Worm (Caenorhabditis elegans) whole organism, L4 larva: ENCODE data around the gene dph-3.

Source experiments
- F10B5.3 ChIP-seq: sonication (generic microtip); optimal IDR thresholded peaks from 2 replicates; lab custom pipeline; 2016; ENCODE audit warnings: mild to moderate bottlenecking, missing genetic modification characterization, missing compliant biosample characterization
- F44E2.7 ChIP-seq: fragments of 200-800 bp; sonication (Bioruptor generic); IDR thresholded peaks from 2 replicates; pipeline ENCODE4 v2.1.2; 2022; ENCODE audit warnings: missing genetic modification characterization, missing compliant biosample characterization
- T20F7.1 ChIP-seq: fragments of 200-800 bp; sonication (Bioruptor generic); optimal IDR thresholded peaks from 2 replicates; lab custom pipeline; 2018; ENCODE audit warnings: mild to moderate bottlenecking, missing genetic modification characterization, missing compliant biosample characterization
- Y48G9A.11 ChIP-seq: fragments of 200-800 bp; sonication (Bioruptor generic); IDR thresholded peaks from 2 replicates; pipeline ENCODE4 v1.3.6; 2022; ENCODE audit warnings: missing genetic modification reagents, missing genetic modification characterization, missing compliant biosample characterization
- aha-1 ChIP-seq: fragments of 150-350 bp; peaks from one replicate; lab custom pipeline; 2014; ENCODE audit warnings: missing biosample characterization, missing genetic modification characterization
- ces-1 ChIP-seq: fragments of 150-350 bp; sonication (generic microtip); optimal IDR thresholded peaks from 4 replicates; lab custom pipeline; 2014; ENCODE audit warnings: missing biosample characterization, missing genetic modification reagents, missing genetic modification characterization
- cey-2 ChIP-seq: sonication (generic microtip); optimal IDR thresholded peaks from 3 replicates; lab custom pipeline; 2017; ENCODE audit warnings: missing genetic modification characterization, mild to moderate bottlenecking, missing compliant biosample characterization, antibody characterized with exemption, borderline replicate concordance; ENCODE audit not compliant: insufficient read depth
- daf-16 ChIP-seq, 3 experiments: sonication (generic microtip); optimal IDR thresholded peaks; 2 replicates each; lab custom pipeline; 2016 to 2017; ENCODE audit warnings: missing genetic modification characterization in 3 of 3, missing genetic modification reagents in 3 of 3, mild to moderate bottlenecking in 2 of 3, missing compliant biosample characterization in 2 of 3, missing biosample characterization in 1 of 3, moderate library complexity in 1 of 3
- dmd-6 ChIP-seq: fragments of 200-800 bp; sonication (Bioruptor generic); IDR thresholded peaks from 2 replicates; pipeline ENCODE4 v1.3.6; 2022; ENCODE audit warnings: missing genetic modification reagents, missing genetic modification characterization, missing compliant biosample characterization
- duxl-1 ChIP-seq: sonication (generic microtip); optimal IDR thresholded peaks from 2 replicates; lab custom pipeline; 2016; ENCODE audit warnings: mild to moderate bottlenecking, missing genetic modification characterization, moderate library complexity, missing compliant biosample characterization; ENCODE audit not compliant: poor library complexity
- dve-1 ChIP-seq: sonication (generic microtip); optimal IDR thresholded peaks from 2 replicates; lab custom pipeline; 2017; ENCODE audit warnings: antibody characterized with exemption, mild to moderate bottlenecking, missing genetic modification characterization, missing compliant biosample characterization; ENCODE audit not compliant: insufficient read depth
- fkh-10 ChIP-seq: fragments of 150-350 bp; optimal IDR thresholded peaks from 2 replicates; lab custom pipeline; 2014; ENCODE audit warnings: missing biosample characterization, missing genetic modification reagents, missing genetic modification characterization
- fos-1 ChIP-seq: fragments of 150-350 bp; optimal IDR thresholded peaks from 2 replicates; lab custom pipeline; 2014; ENCODE audit warnings: missing biosample characterization, missing genetic modification characterization
- hif-1 ChIP-seq, 2 experiments: sonication (generic microtip); optimal IDR thresholded peaks; 2 replicates each; lab custom pipeline; 2016 to 2017; ENCODE audit warnings: missing compliant biosample characterization in 2 of 2, missing genetic modification characterization in 2 of 2, missing genetic modification reagents in 2 of 2, missing genotype in 2 of 2, mild to moderate bottlenecking in 1 of 2
- hlh-11 ChIP-seq: fragments of 200-800 bp; sonication (Bioruptor generic); optimal IDR thresholded peaks from 2 replicates; lab custom pipeline; 2018; ENCODE audit warnings: mild to moderate bottlenecking, missing genetic modification characterization, missing compliant biosample characterization
- hlh-30 ChIP-seq: sonication (generic microtip); optimal IDR thresholded peaks from 2 replicates; lab custom pipeline; 2017; ENCODE audit warnings: antibody characterized with exemption, mild to moderate bottlenecking, missing genetic modification characterization, missing compliant biosample characterization; ENCODE audit not compliant: insufficient read depth
- hmg-1.1 ChIP-seq: fragments of 200-800 bp; sonication (Bioruptor generic); IDR thresholded peaks from 2 replicates; pipeline ENCODE4 v1.3.6; 2022; ENCODE audit warnings: missing genetic modification reagents, missing genetic modification characterization, missing compliant biosample characterization
- lim-7 ChIP-seq: fragments of 200-800 bp; sonication (Bioruptor generic); IDR thresholded peaks from 2 replicates; pipeline ENCODE4 v1.3.6; 2022; ENCODE audit warnings: missing genetic modification characterization, missing compliant biosample characterization
- lin-1 ChIP-seq: fragments of 200-800 bp; sonication (Bioruptor generic); IDR thresholded peaks from 2 replicates; pipeline ENCODE4 v1.3.6; 2022; ENCODE audit warnings: missing genetic modification reagents, missing genetic modification characterization, missing compliant biosample characterization
- lin-39 ChIP-seq: fragments of 150-350 bp; optimal IDR thresholded peaks from 2 replicates; lab custom pipeline; 2014; ENCODE audit warnings: missing biosample characterization, missing genetic modification reagents, missing genetic modification characterization
- lsy-2 ChIP-seq, 2 experiments: fragments of 150-350 bp in 1 of 2; sonication (generic microtip) in 1 of 2; optimal IDR thresholded peaks; 2 replicates each; lab custom pipeline; 2014 to 2017; ENCODE audit warnings: missing biosample characterization in 2 of 2, missing genetic modification characterization in 2 of 2
- mdl-1 ChIP-seq, 2 experiments: fragments of 150-350 bp in 1 of 2; sonication (generic microtip) in 1 of 2; optimal IDR thresholded peaks; 2 replicates each; lab custom pipeline; 2014 to 2017; ENCODE audit warnings: missing biosample characterization in 2 of 2, missing genetic modification characterization in 2 of 2
- mep-1 ChIP-seq: fragments of 150-350 bp; sonication (generic microtip); optimal IDR thresholded peaks from 3 replicates; lab custom pipeline; 2014; ENCODE audit warnings: missing biosample characterization, missing genetic modification characterization
- mes-2 ChIP-seq: sonication (generic microtip); optimal IDR thresholded peaks from 2 replicates; lab custom pipeline; 2016; ENCODE audit warnings: missing genotype, mild to moderate bottlenecking, missing genetic modification characterization, missing compliant biosample characterization; ENCODE audit not compliant: poor library complexity, severe bottlenecking
- mxl-3 ChIP-seq: fragments of 200-800 bp; sonication (Bioruptor generic); optimal IDR thresholded peaks from 2 replicates; lab custom pipeline; 2018; ENCODE audit warnings: mild to moderate bottlenecking, missing genetic modification characterization, missing compliant biosample characterization
- nhr-10 ChIP-seq: fragments of 150-350 bp; optimal IDR thresholded peaks from 2 replicates; lab custom pipeline; 2014; ENCODE audit warnings: missing biosample characterization, missing genetic modification characterization
- nhr-11 ChIP-seq: fragments of 150-350 bp; optimal IDR thresholded peaks from 2 replicates; lab custom pipeline; 2014; ENCODE audit warnings: missing biosample characterization, missing genetic modification characterization
- nhr-28 ChIP-seq: fragments of 150-350 bp; optimal IDR thresholded peaks from 2 replicates; lab custom pipeline; 2014; ENCODE audit warnings: missing biosample characterization, missing genetic modification characterization
- nhr-41 ChIP-seq: fragments of 200-800 bp; sonication (Bioruptor generic); IDR thresholded peaks from 2 replicates; pipeline ENCODE4 v1.3.6; 2022; ENCODE audit warnings: missing genetic modification reagents, missing genetic modification characterization, missing compliant biosample characterization
- nhr-48 ChIP-seq: sonication (generic microtip); optimal IDR thresholded peaks from 2 replicates; lab custom pipeline; 2016; ENCODE audit warnings: mild to moderate bottlenecking, missing genetic modification characterization, missing compliant biosample characterization
- nhr-76 ChIP-seq: fragments of 150-350 bp; optimal IDR thresholded peaks from 2 replicates; lab custom pipeline; 2014; ENCODE audit warnings: missing biosample characterization, missing genetic modification characterization
- nhr-77 ChIP-seq: fragments of 150-350 bp; optimal IDR thresholded peaks from 2 replicates; lab custom pipeline; 2014; ENCODE audit warnings: missing biosample characterization, missing genetic modification characterization
- pha-4 ChIP-seq, 2 experiments: fragments of 150-350 bp in 1 of 2; fragments of 200-800 bp in 1 of 2; sonication (Bioruptor generic) in 1 of 2; IDR thresholded peaks in 1 of 2; optimal IDR thresholded peaks in 1 of 2; 2 replicates each; pipeline versions ENCODE4 v1.3.6 to Lab custom; 2014 to 2022; ENCODE audit warnings: missing genetic modification characterization in 2 of 2, missing genetic modification reagents in 2 of 2, missing biosample characterization in 1 of 2, missing compliant biosample characterization in 1 of 2
- pqm-1 ChIP-seq: sonication (generic microtip); optimal IDR thresholded peaks from 2 replicates; lab custom pipeline; 2017; ENCODE audit warnings: missing biosample characterization, missing genetic modification characterization
- rbr-2 ChIP-seq: sonication (generic microtip); optimal IDR thresholded peaks from 2 replicates; lab custom pipeline; 2016; ENCODE audit warnings: missing genotype, missing genetic modification characterization, missing compliant biosample characterization
- saeg-2 ChIP-seq: fragments of 200-800 bp; sonication (Bioruptor generic); IDR thresholded peaks from 2 replicates; pipeline ENCODE4 v1.3.6; 2022; ENCODE audit warnings: missing genetic modification reagents, missing genetic modification characterization, missing compliant biosample characterization
- spr-3 ChIP-seq: fragments of 200-800 bp; sonication (Bioruptor generic); optimal IDR thresholded peaks from 2 replicates; lab custom pipeline; 2018; ENCODE audit warnings: mild to moderate bottlenecking, missing genetic modification characterization, missing compliant biosample characterization
- tag-97 ChIP-seq: fragments of 200-800 bp; sonication (Bioruptor generic); IDR thresholded peaks from 2 replicates; pipeline ENCODE4 v1.3.6; 2022; ENCODE audit warnings: missing genetic modification characterization, missing compliant biosample characterization
- unc-62 ChIP-seq, 3 experiments: fragments of 150-350 bp in 1 of 3; sonication (generic microtip); optimal IDR thresholded peaks in 2 of 3; peaks in 1 of 3; 1 replicate in 1 of 3; 2 replicates in 2 of 3; lab custom pipeline; 2014 to 2017; ENCODE audit warnings: missing biosample characterization in 3 of 3, missing genetic modification characterization in 3 of 3, missing genetic modification reagents in 3 of 3, missing genotype in 1 of 3
- vab-7 ChIP-seq: fragments of 200-800 bp; sonication (Bioruptor generic); IDR thresholded peaks from 2 replicates; pipeline ENCODE4 v1.3.6; 2022; ENCODE audit warnings: missing genetic modification reagents, missing genetic modification characterization, missing compliant biosample characterization
- zip-2 ChIP-seq: fragments of 150-350 bp; optimal IDR thresholded peaks from 2 replicates; lab custom pipeline; 2014; ENCODE audit warnings: missing biosample characterization, missing genetic modification characterization

dph-3 gene

DNA sequence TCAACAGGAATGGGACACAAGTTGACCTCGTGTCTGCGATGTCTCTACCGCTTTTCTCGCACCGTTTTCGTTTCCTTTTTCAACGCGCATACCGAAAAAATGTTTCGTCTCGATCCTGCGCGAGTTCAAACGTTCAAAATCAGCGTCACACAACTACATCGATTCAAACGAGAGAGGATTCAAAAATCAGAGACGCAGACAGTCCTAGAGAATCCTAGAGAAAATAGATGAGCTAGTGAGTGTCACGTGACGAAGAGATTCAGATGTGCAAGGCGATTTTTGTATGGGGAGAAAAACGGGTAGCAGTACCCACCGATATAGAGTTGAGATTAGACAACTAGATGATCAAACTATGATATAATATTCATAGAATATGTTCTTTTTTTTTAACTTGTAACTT lies 37.0 kb upstream of the dph-3 start (continued):
- TF ChIP-seq nhr-76 (tag; lab: Kevin White, UChicago) (no peak), lin-39 (tag; lab: Kevin White, UChicago) (no peak), hlh-30 (peak; percentile 77), fkh-10 (GFP tag; lab: Kevin White, UChicago) (no peak), hlh-11 (tag; lab: Kevin White, UChicago) (peak; percentile 81), nhr-11 (no peak), ces-1 (GFP tag; lab: Kevin White, UChicago) (no peak), Y48G9A.11 (no peak), duxl-1 (tag; lab: Kevin White, UChicago) (no peak), pqm-1 (tag; lab: Kevin White, UChicago) (no peak), nhr-41 (GFP tag; lab: Robert Waterston, UW) (no peak), cey-2 (tag; lab: Kevin White, UChicago) (no peak)

- peak; percentile 93 for TF ChIP-seq aha-1 (tag; lab: Kevin White, UChicago)
- TF ChIP-seq nhr-76 (tag; lab: Kevin White, UChicago) = no peak
- no peak for TF ChIP-seq T20F7.1 (GFP tag; lab: Kevin White, UChicago)
- TF ChIP-seq saeg-2 (GFP tag; lab: Robert Waterston, UW) = no peak
- peak; percentile 94 for TF ChIP-seq dve-1 (tag; lab: Kevin White, UChicago)
- TF ChIP-seq hlh-11 (tag; lab: Kevin White, UChicago) = peak; percentile 84
- no peak for TF ChIP-seq nhr-41 (GFP tag; lab: Robert Waterston, UW)
- peak; percentile 45 for TF ChIP-seq duxl-1 (tag; lab: Kevin White, UChicago)
- TF ChIP-seq nhr-48 (tag; lab: Kevin White, UChicago) = peak; percentile 82
- TF ChIP-seq mdl-1 (tag; optimal IDR thresholded peaks at IDR 0.05; lab: Kevin White, UChicago) = peak; percentile 64 to 84
- 0 out of 2 replicates have a peak, but pooled peaks have one; percentile 29 for TF ChIP-seq hmg-1.1 (GFP tag; lab: Robert Waterston, UW)
- TF ChIP-seq mep-1 (tag; lab: Kevin White, UChicago) = peak; percentile 71
- peak; percentile 57; the same call in 1 of the 2 replicates for TF ChIP-seq pha-4 (GFP tag; IDR thresholded peaks at IDR 0.05; lab: Robert Waterston, UW)
- peak; percentile 91 for TF ChIP-seq pha-4 (tag; optimal IDR thresholded peaks at IDR 0.05; lab: Kevin White, UChicago)
- TF ChIP-seq mes-2 = peak; percentile 5
- peak; percentile 77 for TF ChIP-seq hlh-30
- TF ChIP-seq tag-97 (GFP tag; lab: Robert Waterston, UW) = no peak
- peak; percentile 24 for TF ChIP-seq nhr-11
- peak in 1 of 2 experiments; percentile 68 for TF ChIP-seq lsy-2 (tag; optimal IDR thresholded peaks at IDR 0.05; lab: Kevin White, UChicago)
- TF ChIP-seq nhr-10 (tag; lab: Kevin White, UChicago) = peak; percentile 30
- TF ChIP-seq F10B5.3 = peak; percentile 12
- TF ChIP-seq unc-62 (GFP tag; optimal IDR thresholded peaks at IDR 0.05 in 1 of 2; lab: Kevin White, UChicago) = peak in 1 of 2 experiments; percentile 95
- TF ChIP-seq unc-62 (tag; optimal IDR thresholded peaks at IDR 0.05; lab: Kevin White, UChicago) = no peak
- TF ChIP-seq F44E2.7 (GFP tag; lab: Robert Waterston, UW) = no peak
- TF ChIP-seq mxl-3 (GFP tag; lab: Kevin White, UChicago) = peak; percentile 86
- TF ChIP-seq nhr-28 = peak; percentile 78
- TF ChIP-seq fos-1 (tag; lab: Kevin White, UChicago) = no peak
- TF ChIP-seq zip-2 (tag; lab: Kevin White, UChicago) = peak; percentile 33
- TF ChIP-seq vab-7 (GFP tag; lab: Robert Waterston, UW) = no peak
- TF ChIP-seq lin-1 (GFP tag; lab: Robert Waterston, UW) = 0 out of 2 replicates have a peak, but pooled peaks have one; percentile 12
- peak; percentile 86 for TF ChIP-seq nhr-77 (tag; lab: Kevin White, UChicago)
- peak; percentile 79 for TF ChIP-seq pqm-1 (tag; lab: Kevin White, UChicago)
- peak; percentile 86 for TF ChIP-seq dmd-6 (GFP tag; lab: Robert Waterston, UW)
- peak in 1 of 2 experiments; percentile 37 for TF ChIP-seq hif-1 (tag; optimal IDR thresholded peaks at IDR 0.05; lab: Kevin White, UChicago)
- TF ChIP-seq rbr-2 (tag; lab: Kevin White, UChicago) = peak; percentile 13
- no peak for TF ChIP-seq spr-3
- peak in 1 of 2 experiments; percentile 39 for TF ChIP-seq daf-16 (GFP tag; optimal IDR thresholded peaks at IDR 0.05; lab: Kevin White, UChicago)
- peak; percentile 84 for TF ChIP-seq daf-16 (tag; optimal IDR thresholded peaks at IDR 0.05; lab: Kevin White, UChicago)
- no peak for TF ChIP-seq lim-7 (GFP tag; lab: Robert Waterston, UW)
Observed at ce11 chrIV:9671001-9671652, 35.8 kb upstream of the dph-3 start.
